Fruit fly (Drosophila melanogaster) whole organism, adult: ENCODE measurements around the gene CG32462.

Experiments
- CG5204 ChIP-seq: fragments of 200-800 bp; sonication (Bioruptor generic); optimal IDR thresholded peaks from 2 replicates; lab custom pipeline; 2016; ENCODE audit warnings: missing biosample characterization, missing genetic modification characterization
- CG7045 ChIP-seq: fragments of 200-800 bp; sonication (Bioruptor generic); optimal IDR thresholded peaks from 2 replicates; lab custom pipeline; 2017; ENCODE audit warnings: missing biosample characterization, mild to moderate bottlenecking, missing genetic modification characterization
- Clk ChIP-seq: fragments of 200-800 bp; sonication (Bioruptor generic); optimal IDR thresholded peaks from 2 replicates; lab custom pipeline; 2017; ENCODE audit warnings: missing biosample characterization, missing genetic modification characterization
- Crg-1 ChIP-seq: fragments of 200-800 bp; sonication (Bioruptor generic); optimal IDR thresholded peaks from 2 replicates; lab custom pipeline; 2016; ENCODE audit warnings: missing biosample characterization, missing genetic modification characterization
- cnc ChIP-seq, 2 experiments: fragments of >200 bp; optimal IDR thresholded peaks; 2 replicates each; lab custom pipeline; 2017
- ovo ChIP-seq: fragments of 200-800 bp; sonication (Bioruptor generic); optimal IDR thresholded peaks from 2 replicates; lab custom pipeline; 2016; ENCODE audit warnings: missing biosample characterization, missing genetic modification characterization
- pad ChIP-seq: fragments of 200-800 bp; sonication (Bioruptor generic); optimal IDR thresholded peaks from 3 replicates; lab custom pipeline; 2017; ENCODE audit warnings: missing biosample characterization, missing genetic modification characterization, mild to moderate bottlenecking, moderate library complexity, missing genetic modification reagents
- toe ChIP-seq: fragments of 200-800 bp; sonication (Bioruptor generic); optimal IDR thresholded peaks from 2 replicates; lab custom pipeline; 2016; ENCODE audit warnings: missing biosample characterization, missing genetic modification characterization

DNA sequence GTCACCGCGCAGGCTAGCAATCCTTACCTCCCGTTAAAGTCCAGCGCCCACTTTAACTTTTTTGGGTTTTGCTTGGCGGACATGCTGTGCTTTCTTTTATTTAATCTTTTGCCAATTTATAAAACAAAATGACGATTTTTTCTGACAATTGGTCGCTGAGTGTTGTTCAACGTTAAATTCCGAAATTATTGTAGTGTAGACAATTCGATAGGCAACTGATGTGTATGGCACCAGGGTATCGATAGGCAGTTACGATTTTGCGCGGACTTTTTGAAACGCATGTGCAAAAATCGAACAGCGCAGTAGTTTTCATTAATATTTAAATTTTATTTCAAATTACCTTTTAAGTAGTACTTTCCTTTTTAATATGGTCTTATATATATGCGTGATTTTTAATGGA lies 14.8 kb upstream of the CG32462 start, which contains the start of gene EMC4:
- TF ChIP-seq CG5204 (no peak), toe (GFP tag; lab: Kevin White, UChicago) (no peak), Crg-1 (peak; percentile 86), CG7045 (peak; percentile 56), cnc (optimal IDR thresholded peaks at IDR 0.05; lab: Kevin White, UChicago) (no peak), pad (GFP tag; lab: Kevin White, UChicago) (peak; percentile 69), ovo (GFP tag; lab: Kevin White, UChicago) (no peak), Clk (GFP tag; lab: Kevin White, UChicago) (peak; percentile 17)
